Fruit fly (Drosophila melanogaster) whole organism, embryonic: ENCODE data around the gene CG12538.

Source experiments
- Bgb ChIP-seq: fragments of 200-800 bp; sonication (Bioruptor generic); IDR thresholded peaks from 2 replicates; pipeline ENCODE4 v1.3.6; 2022; ENCODE audit warnings: missing biosample characterization, missing genetic modification characterization; ENCODE audit not compliant: partially characterized antibody
- BtbVII ChIP-seq: fragments of 200-800 bp; sonication (Bioruptor generic); optimal IDR thresholded peaks from 3 replicates; lab custom pipeline; 2017; ENCODE audit warnings: missing biosample characterization, mild to moderate bottlenecking, missing genetic modification characterization
- CG10274 ChIP-seq: fragments of 200-800 bp; sonication (Bioruptor generic); optimal IDR thresholded peaks from 3 replicates; lab custom pipeline; 2017; ENCODE audit warnings: missing biosample characterization, mild to moderate bottlenecking, missing genetic modification characterization
- CG11456 ChIP-seq: fragments of 200-800 bp; sonication (Bioruptor generic); IDR thresholded peaks from 3 replicates; pipeline ENCODE4 v1.3.6; 2022; ENCODE audit warnings: missing biosample characterization, missing genetic modification characterization
- CG11504 ChIP-seq: fragments of 200-800 bp; sonication (Bioruptor generic); optimal IDR thresholded peaks from 3 replicates; lab custom pipeline; 2019; ENCODE audit warnings: missing biosample characterization, mild to moderate bottlenecking, missing genetic modification characterization, moderate library complexity
- CG12391 ChIP-seq: fragments of 200-800 bp; sonication (Bioruptor generic); optimal IDR thresholded peaks from 3 replicates; lab custom pipeline; 2018; ENCODE audit warnings: missing biosample characterization, mild to moderate bottlenecking, missing genetic modification characterization, moderate library complexity
- CG15514 ChIP-seq: fragments of 200-800 bp; sonication (Bioruptor generic); optimal IDR thresholded peaks from 3 replicates; lab custom pipeline; 2017; ENCODE audit warnings: missing biosample characterization, missing genetic modification characterization, mild to moderate bottlenecking, moderate library complexity, missing genetic modification reagents
- CG18476 ChIP-seq: fragments of 200-800 bp; sonication (Bioruptor generic); optimal IDR thresholded peaks from 2 replicates; lab custom pipeline; 2016; ENCODE audit warnings: missing biosample characterization, mild to moderate bottlenecking, missing genetic modification characterization
- CG31365 ChIP-seq: fragments of 200-800 bp; sonication (Bioruptor generic); optimal IDR thresholded peaks from 2 replicates; lab custom pipeline; 2018; ENCODE audit warnings: missing biosample characterization, mild to moderate bottlenecking, missing genetic modification characterization
- CG3163 ChIP-seq: fragments of 200-800 bp; sonication (Bioruptor generic); optimal IDR thresholded peaks from 3 replicates; lab custom pipeline; 2016; ENCODE audit warnings: missing biosample characterization, missing genetic modification characterization
- CG32532 ChIP-seq: fragments of 200-800 bp; sonication (Bioruptor generic); IDR thresholded peaks from 2 replicates; pipeline ENCODE4 v1.3.6; 2022; ENCODE audit warnings: missing biosample characterization, missing genetic modification characterization
- CG3838 ChIP-seq: fragments of 200-800 bp; sonication (Bioruptor generic); optimal IDR thresholded peaks from 3 replicates; lab custom pipeline; 2016; ENCODE audit warnings: missing biosample characterization, missing genetic modification characterization
- CG7372 ChIP-seq: fragments of 200-800 bp; sonication (Bioruptor generic); IDR thresholded peaks from 2 replicates; pipeline ENCODE4 v1.3.6; 2022; ENCODE audit warnings: missing biosample characterization, missing genetic modification characterization
- CG8388 ChIP-seq: fragments of 200-800 bp; sonication (Bioruptor generic); optimal IDR thresholded peaks from 2 replicates; lab custom pipeline; 2019; ENCODE audit warnings: missing biosample characterization, mild to moderate bottlenecking, missing genetic modification characterization, moderate library complexity
- CG9876 ChIP-seq: fragments of 200-800 bp; sonication (Bioruptor generic); optimal IDR thresholded peaks from 2 replicates; lab custom pipeline; 2016; ENCODE audit warnings: missing biosample characterization, missing genetic modification characterization
- D19A ChIP-seq: fragments of 200-800 bp; optimal IDR thresholded peaks from 3 replicates; lab custom pipeline; 2019; ENCODE audit warnings: missing biosample characterization, mild to moderate bottlenecking, missing genetic modification characterization, moderate library complexity
- Deaf1 ChIP-seq: fragments of 200-800 bp; optimal IDR thresholded peaks from 3 replicates; lab custom pipeline; 2019; ENCODE audit warnings: missing biosample characterization, mild to moderate bottlenecking, missing genetic modification characterization, moderate library complexity
- Dip3 ChIP-seq: fragments of 200-800 bp; sonication (Bioruptor generic); optimal IDR thresholded peaks from 3 replicates; lab custom pipeline; 2016; ENCODE audit warnings: missing biosample characterization, missing genetic modification characterization
- Ets65A ChIP-seq: fragments of 200-800 bp; sonication (Bioruptor generic); peaks from one replicate; lab custom pipeline; 2016; ENCODE audit warnings: missing biosample characterization, missing genetic modification characterization
- H2.0 ChIP-seq: fragments of 200-800 bp; sonication (Bioruptor generic); IDR thresholded peaks from 2 replicates; pipeline ENCODE4 v1.3.6; 2022; ENCODE audit warnings: missing biosample characterization, missing genetic modification characterization
- Hand ChIP-seq: fragments of 200-800 bp; sonication (Bioruptor generic); optimal IDR thresholded peaks from 2 replicates; lab custom pipeline; 2017; ENCODE audit warnings: mild to moderate bottlenecking, missing biosample characterization, missing genetic modification reagents, missing genetic modification characterization
- Hr39 ChIP-seq: fragments of >200 bp; optimal IDR thresholded peaks from 2 replicates; lab custom pipeline; 2017
- Med ChIP-seq: fragments of 200-800 bp; sonication (Bioruptor generic); peaks from one replicate; lab custom pipeline; 2016; ENCODE audit warnings: missing biosample characterization, missing genetic modification characterization, mild to moderate bottlenecking, inconsistent platforms, moderate library complexity
- Nf-YC ChIP-seq: fragments of 200-800 bp; optimal IDR thresholded peaks from 3 replicates; lab custom pipeline; 2019; ENCODE audit warnings: missing biosample characterization, mild to moderate bottlenecking, missing genetic modification characterization, moderate library complexity
- Sin3A ChIP-seq: fragments of >200 bp; optimal IDR thresholded peaks from 2 replicates; lab custom pipeline; 2018
- Sox102F ChIP-seq: fragments of 200-800 bp; sonication (Bioruptor generic); optimal IDR thresholded peaks from 2 replicates; lab custom pipeline; 2018; ENCODE audit warnings: missing biosample characterization, mild to moderate bottlenecking, missing genetic modification characterization, moderate library complexity
- Trl ChIP-seq, 3 experiments: fragments of >200 bp in 2 of 3; fragments of 200-800 bp in 1 of 3; sonication (Bioruptor generic) in 1 of 3; optimal IDR thresholded peaks; 2 replicates in 1 of 3; 3 replicates in 2 of 3; lab custom pipeline; 2016 to 2017; ENCODE audit warnings: missing biosample characterization in 1 of 3, missing genetic modification characterization in 1 of 3
- cg ChIP-seq: fragments of 200-800 bp; sonication (Bioruptor generic); optimal IDR thresholded peaks from 3 replicates; lab custom pipeline; 2019; ENCODE audit warnings: missing biosample characterization, mild to moderate bottlenecking, missing genetic modification characterization, moderate library complexity
- crol ChIP-seq: fragments of 200-800 bp; sonication (Bioruptor generic); IDR thresholded peaks from 2 replicates; pipeline ENCODE4 v1.3.6; 2022; ENCODE audit warnings: missing biosample characterization, missing genetic modification characterization
- dati ChIP-seq: fragments of 200-800 bp; sonication (Bioruptor generic); IDR thresholded peaks from 2 replicates; pipeline ENCODE4 v1.3.6; 2022; ENCODE audit warnings: missing biosample characterization, missing genetic modification characterization
- gem ChIP-seq: fragments of 200-800 bp; sonication (Bioruptor generic); optimal IDR thresholded peaks from 2 replicates; lab custom pipeline; 2019; ENCODE audit warnings: missing biosample characterization, mild to moderate bottlenecking, missing genetic modification characterization, moderate library complexity
- pita ChIP-seq: fragments of 200-800 bp; sonication (Bioruptor generic); optimal IDR thresholded peaks from 2 replicates; lab custom pipeline; 2017; ENCODE audit warnings: missing biosample characterization, mild to moderate bottlenecking, missing genetic modification characterization
- sim ChIP-seq: fragments of 200-800 bp; sonication (Bioruptor generic); IDR thresholded peaks from 2 replicates; pipeline ENCODE4 v1.3.6; 2022; ENCODE audit warnings: missing biosample characterization, missing genetic modification characterization
- slou ChIP-seq: fragments of 200-800 bp; sonication (Bioruptor generic); optimal IDR thresholded peaks from 3 replicates; lab custom pipeline; 2016; ENCODE audit warnings: missing biosample characterization, missing genetic modification characterization
- twi ChIP-seq: fragments of 200-800 bp; optimal IDR thresholded peaks from 2 replicates; lab custom pipeline; 2019; ENCODE audit warnings: missing biosample characterization, mild to moderate bottlenecking, missing genetic modification characterization, moderate library complexity
- zfh1 ChIP-seq: fragments of 200-800 bp; sonication (Bioruptor generic); IDR thresholded peaks from 3 replicates; pipeline ENCODE4 v1.3.6; 2022; ENCODE audit warnings: missing biosample characterization, missing genetic modification characterization

The CG12538 gene

DNA sequence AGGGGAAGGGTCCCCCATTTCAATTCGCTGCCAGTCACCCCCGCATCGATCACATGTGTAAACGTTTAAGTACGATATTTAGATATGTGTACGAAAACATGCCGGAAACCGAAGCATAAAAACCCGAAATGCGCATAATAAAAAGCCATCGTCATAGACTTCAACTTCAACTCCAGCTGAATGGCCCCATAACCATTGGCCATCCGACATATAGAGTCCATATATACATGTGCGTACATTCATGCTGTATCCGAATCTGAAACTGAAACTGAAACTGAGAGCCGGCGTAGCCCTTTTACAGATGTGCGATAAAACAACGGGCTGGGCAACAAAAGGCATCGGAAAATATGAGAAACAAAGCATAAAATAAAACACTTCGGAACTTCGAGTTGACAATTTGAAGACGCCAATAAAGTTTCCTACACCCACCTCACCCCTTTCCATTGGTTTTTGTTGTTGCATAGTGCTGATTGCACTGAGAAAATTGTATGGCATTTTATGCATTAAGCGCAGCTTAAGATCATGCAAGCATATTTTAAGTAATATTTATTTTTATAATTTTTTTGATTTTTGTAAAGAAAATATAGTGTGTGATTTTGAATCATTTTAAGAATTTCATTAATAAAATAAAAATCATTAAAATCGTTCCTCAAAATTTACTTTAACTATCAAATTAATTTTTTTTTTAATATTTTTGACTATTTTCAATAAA, 24.6 kb upstream of the CG12538 start (continued):
- TF ChIP-seq sim (GFP tag; lab: Robert Waterston, UW) (no peak), slou (no peak), CG12391 (tag; lab: Kevin White, UChicago) (no peak), CG32532 (GFP tag; lab: Robert Waterston, UW) (no peak), zfh1 (GFP tag; lab: Robert Waterston, UW) (no peak), BtbVII (GFP tag; lab: Kevin White, UChicago) (no peak), H2.0 (GFP tag; lab: Robert Waterston, UW) (0 out of 2 replicates have a peak, but pooled peaks have one; percentile 3), dati (GFP tag; lab: Robert Waterston, UW) (no peak), CG11504 (tag; lab: Kevin White, UChicago) (peak; percentile 63), Sox102F (GFP tag; lab: Kevin White, UChicago) (peak; percentile 34), CG8388 (GFP tag; lab: Kevin White, UChicago) (peak; percentile 13)

DNA sequence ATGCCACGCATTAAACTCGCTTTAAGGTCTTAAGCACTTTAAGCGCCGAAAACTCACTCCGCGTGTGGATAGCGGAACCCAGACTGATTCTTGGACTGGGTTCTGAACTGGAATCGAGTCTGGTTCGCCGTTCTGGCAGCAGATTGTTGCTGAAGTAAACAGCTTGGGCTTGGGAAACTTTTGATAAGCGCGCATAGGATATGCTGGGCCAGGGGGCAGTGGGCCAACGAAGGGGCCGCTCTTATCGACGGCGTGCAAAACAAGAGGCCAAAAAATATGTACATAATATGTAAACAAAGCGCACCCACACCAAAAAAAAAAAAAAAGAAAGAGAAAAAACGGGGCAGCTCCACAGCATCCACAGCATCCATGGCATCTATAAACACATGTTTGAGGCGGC, 22.0 kb upstream of the CG12538 start, which contains the start of gene CG31337:
Gene CG31337 (minus strand): TSS at position 101 of the 400 bp plus-strand sequence.
- TF ChIP-seq Hr39 (lab: Kevin White, UChicago) (peak; percentile 38), Sin3A (no peak), CG7372 (no peak), BtbVII (GFP tag; lab: Kevin White, UChicago) (no peak), CG10274 (no peak), CG18476 (GFP tag; lab: Kevin White, UChicago) (no peak), twi (peak; percentile 1), gem (tag; lab: Kevin White, UChicago) (peak; percentile 9), crol (peak; percentile 36), CG15514 (GFP tag; lab: Kevin White, UChicago) (peak; percentile 10)
- TF ChIP-seq, all 482 proteins: peak for 5

DNA sequence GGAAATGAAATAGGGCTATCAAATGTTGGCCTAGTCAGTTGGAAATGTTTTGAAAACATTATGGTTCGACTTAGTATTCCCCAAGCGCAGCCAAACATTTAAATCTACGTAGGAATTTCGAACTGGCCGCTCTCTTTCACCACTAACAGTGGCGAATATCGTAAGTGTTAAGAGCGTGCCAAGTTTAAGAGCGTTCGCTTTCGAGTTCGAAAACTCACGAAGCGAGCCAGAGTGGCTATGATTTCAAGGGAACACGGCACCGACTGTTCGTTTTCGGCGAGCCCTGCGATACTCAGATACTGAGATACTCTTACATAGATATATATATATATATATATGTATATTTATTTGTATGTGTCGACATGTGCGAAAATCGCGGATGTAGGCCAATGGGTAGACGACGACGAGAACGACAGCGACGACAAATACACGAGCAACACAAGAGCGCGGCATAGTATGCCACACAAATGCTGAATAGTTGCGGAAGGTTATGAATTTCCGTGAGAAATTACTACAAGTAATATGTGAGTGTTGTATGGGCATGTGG, 15.5 kb upstream of the CG12538 start:
- TF ChIP-seq D19A (tag; lab: Kevin White, UChicago), result peak; percentile 46
- TF ChIP-seq pita (GFP tag; lab: Kevin White, UChicago), result no peak
- peak; percentile 6 for TF ChIP-seq cg (GFP tag; lab: Kevin White, UChicago)
- TF ChIP-seq Trl (optimal IDR thresholded peaks at IDR 0.05; lab: Kevin White, UChicago), result peak; percentile 44 to 50
- no peak for TF ChIP-seq Trl (GFP tag; optimal IDR thresholded peaks at IDR 0.05; lab: Kevin White, UChicago)
- peak; percentile 86 for TF ChIP-seq CG3163 (GFP tag; lab: Kevin White, UChicago)
- peak; percentile 91 for TF ChIP-seq Deaf1
- peak; percentile 16 for TF ChIP-seq Nf-YC
- TF ChIP-seq CG3838 (GFP tag; lab: Kevin White, UChicago), result no peak
- 0 out of 2 replicates have a peak, but pooled peaks have one; percentile 8 for TF ChIP-seq Bgb (GFP tag; lab: Robert Waterston, UW)
- peak; percentile 42 for TF ChIP-seq Med (GFP tag; lab: Kevin White, UChicago)
- no peak for TF ChIP-seq CG11456 (GFP tag; lab: Robert Waterston, UW)

DNA sequence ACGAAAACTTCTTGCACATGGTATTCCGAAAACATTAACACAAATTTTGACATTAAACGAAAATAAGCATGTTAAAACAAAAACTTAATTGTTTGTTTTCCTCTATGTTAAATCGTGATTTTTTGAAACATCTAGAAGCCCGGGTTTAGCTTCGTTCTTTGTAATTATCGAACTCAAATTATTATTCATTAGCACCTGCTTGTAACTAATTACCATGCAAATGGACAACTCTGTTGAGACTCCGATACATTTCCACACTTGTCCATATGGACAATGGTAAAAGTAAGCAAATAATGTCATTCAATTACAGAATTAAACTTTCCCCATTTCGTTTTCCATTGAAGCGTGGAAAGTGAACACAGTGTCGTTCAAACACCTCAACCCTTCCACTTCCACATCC, 5.9 kb upstream of the CG12538 start, which contains the start of gene CG46457:
Gene CG46457 (minus strand): TSS at position 101 of the 400 bp plus-strand sequence.
- TF ChIP-seq Dip3 (GFP tag; lab: Kevin White, UChicago) (no peak), CG31365 (no peak), CG9876 (GFP tag; lab: Kevin White, UChicago) (no peak), Hand (GFP tag; lab: Kevin White, UChicago) (no peak), Ets65A (GFP tag; lab: Kevin White, UChicago) (peak; percentile 46)
- TF ChIP-seq, all 482 proteins: peak for 1
